Worm (Caenorhabditis elegans): ENCODE data around the gene ZC239.13.
"Not testable (repeated sequence)": the region's sequence is repeated elsewhere in the genome, so short reads cannot be mapped to it uniquely, and the experiment has no call there.

DNA sequence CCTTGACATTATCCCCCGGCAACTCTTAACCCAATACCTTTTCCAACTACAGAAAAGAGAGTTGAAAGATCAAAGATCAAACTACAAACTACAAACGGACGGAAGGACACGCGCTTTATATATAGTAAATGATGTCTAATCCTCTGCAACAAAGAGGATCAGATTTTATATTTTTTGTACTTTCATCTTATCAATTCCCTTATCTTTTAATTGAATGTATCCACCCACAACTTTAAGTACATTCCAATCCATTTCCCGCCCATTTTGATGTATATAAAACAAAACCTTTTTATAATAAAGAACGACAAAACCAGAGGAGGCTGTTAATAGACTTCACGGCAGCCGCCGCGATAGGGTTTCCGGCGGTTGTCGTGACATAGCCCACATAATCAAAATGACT lies 45.0 kb downstream of the ZC239.13 start, which contains the start of gene sri-40:
- TF ChIP-seq pha-4 (tag; optimal IDR thresholded peaks at IDR 0.05); ztf-4 (tag; optimal IDR thresholded peaks at IDR 0.05); ceh-82 (tag; optimal IDR thresholded peaks at IDR 0.05); ama-1 (optimal IDR thresholded peaks at IDR 0.05); sea-2 (GFP tag; optimal IDR thresholded peaks at IDR 0.05); egl-27 (tag; optimal IDR thresholded peaks at IDR 0.05); aly-2 (tag; optimal IDR thresholded peaks at IDR 0.05); nhr-12 (tag; optimal IDR thresholded peaks at IDR 0.05); ZK546.5 (tag; optimal IDR thresholded peaks at IDR 0.05); nhr-23 (tag; optimal IDR thresholded peaks at IDR 0.05); snpc-4 (tag; optimal IDR thresholded peaks at IDR 0.05); fos-1 (tag; optimal IDR thresholded peaks at IDR 0.05); ztf-11 (tag; optimal IDR thresholded peaks at IDR 0.05): not testable (repeated sequence)
